Fruit fly (Drosophila melanogaster): ENCODE measurements around the gene Hmr.
A peak's percentile ranks its signal among the peaks of the same experiment; 100 is the strongest.

Gene Hmr

DNA sequence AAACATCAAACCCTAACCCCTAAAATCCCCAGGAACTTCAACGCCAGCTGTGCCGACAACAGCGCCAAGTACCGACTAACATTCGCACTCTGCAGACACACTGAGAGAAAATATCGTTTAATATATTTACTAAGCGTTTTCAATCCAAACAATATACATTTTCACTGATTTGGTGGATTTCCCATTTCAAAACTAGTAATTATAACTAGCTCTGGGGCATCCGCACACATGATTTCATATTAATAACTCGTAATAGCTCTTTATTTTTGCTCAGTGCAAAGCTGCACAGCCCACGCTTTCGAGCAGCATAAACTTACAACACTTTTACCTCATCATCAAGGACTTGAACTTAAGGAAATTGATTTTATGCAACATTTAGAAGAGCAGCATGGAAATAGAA is 31.5 kb downstream of the Hmr start:
- no peak for TF ChIP-seq CG8478 (optimal IDR thresholded peaks at IDR 0.05)
- TF ChIP-seq CTCF (optimal IDR thresholded peaks at IDR 0.05): no peak

dm6 chrX:10561433-10561832 is 34.2 kb downstream of the Hmr start:
- TF ChIP-seq CTCF (optimal IDR thresholded peaks at IDR 0.05) (no peak), CG8478 (optimal IDR thresholded peaks at IDR 0.05) (no peak)

DNA sequence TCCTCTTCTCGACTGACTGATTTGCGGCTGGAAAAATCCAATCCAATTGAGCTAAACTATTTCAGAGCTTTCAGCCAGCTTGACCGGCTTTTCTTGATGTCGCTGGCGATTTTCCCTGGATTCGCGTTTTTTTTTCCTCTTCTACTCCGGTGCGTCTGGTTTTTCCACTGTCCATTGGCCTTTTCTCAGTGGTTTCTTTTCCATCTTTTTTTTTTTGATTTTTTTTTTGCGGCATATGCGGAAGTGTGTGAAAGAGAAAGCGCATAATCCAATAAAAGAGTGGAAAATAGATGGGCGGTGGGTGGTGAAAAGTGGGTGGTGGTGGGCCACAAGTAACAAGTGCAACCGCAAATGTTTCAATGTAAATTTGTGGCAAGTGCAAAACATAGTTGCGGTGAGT is 37.6 kb downstream of the Hmr start:
- TF ChIP-seq CTCF (optimal IDR thresholded peaks at IDR 0.05): no peak
- TF ChIP-seq CG8478 (optimal IDR thresholded peaks at IDR 0.05): no peak

- TF ChIP-seq CTCF (optimal IDR thresholded peaks at IDR 0.05): no peak
- TF ChIP-seq CG8478 (optimal IDR thresholded peaks at IDR 0.05): no peak
Measured at dm6 chrX:10557432-10557831, 38.2 kb downstream of the Hmr start.

DNA sequence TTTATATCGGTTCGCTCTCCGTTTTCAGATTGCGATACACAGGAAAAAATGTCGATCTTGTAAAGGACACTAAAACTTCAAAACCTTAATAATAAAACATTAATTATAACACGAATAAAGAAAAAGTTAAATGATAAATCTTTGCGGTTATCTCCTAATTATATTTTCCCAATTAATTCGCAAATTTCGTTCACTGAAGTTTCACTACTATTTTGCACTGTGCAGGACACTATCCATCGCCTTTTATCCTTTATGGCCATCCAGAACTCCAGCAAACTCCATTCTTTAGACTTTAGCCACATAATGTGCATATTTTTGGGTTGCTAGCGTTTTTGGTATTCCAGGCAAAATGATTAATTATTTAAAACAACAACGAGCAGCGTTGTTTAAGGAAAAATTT is 46.6 kb downstream of the Hmr start:
- TF ChIP-seq CTCF (optimal IDR thresholded peaks at IDR 0.05) (no peak), CG8478 (optimal IDR thresholded peaks at IDR 0.05) (no peak)

dm6 chrX:10547857-10548135 is 47.9 kb downstream of the Hmr start:
- TF ChIP-seq CTCF (optimal IDR thresholded peaks at IDR 0.05): no peak
- TF ChIP-seq CG8478 (optimal IDR thresholded peaks at IDR 0.05): no peak

dm6 chrX:10547070-10547856 is 48.4 kb downstream of the Hmr start:
- TF ChIP-seq CG8478 (optimal IDR thresholded peaks at IDR 0.05) (no peak), CTCF (optimal IDR thresholded peaks at IDR 0.05) (no peak)

- TF ChIP-seq CTCF (optimal IDR thresholded peaks at IDR 0.05): no peak
- TF ChIP-seq CG8478 (optimal IDR thresholded peaks at IDR 0.05): peak; percentile 70
Measured at dm6 chrX:10546631-10547030, 49.0 kb downstream of the Hmr start.

DNA sequence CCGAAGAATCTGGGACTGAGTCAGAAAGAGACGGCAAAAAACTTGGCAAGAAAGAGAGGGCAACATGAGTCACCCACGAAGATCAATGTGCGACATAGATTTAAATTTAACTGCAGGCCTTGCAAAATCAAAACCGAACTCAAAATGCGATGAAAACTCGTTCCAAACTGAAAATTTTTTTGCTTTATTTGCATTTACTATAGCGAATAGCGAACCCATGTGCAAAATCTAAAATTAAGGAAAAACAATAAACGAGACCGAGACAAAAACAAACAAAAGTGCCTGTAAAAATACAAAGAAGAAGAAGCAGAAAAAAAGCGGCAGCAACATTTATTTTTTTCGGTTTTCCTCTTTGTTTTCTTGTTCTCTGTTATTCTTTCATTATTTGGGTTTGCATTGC is 49.6 kb downstream of the Hmr start:
- TF ChIP-seq CG8478 (optimal IDR thresholded peaks at IDR 0.05) (no peak), CTCF (optimal IDR thresholded peaks at IDR 0.05) (no peak)

- no peak for TF ChIP-seq CG8478 (optimal IDR thresholded peaks at IDR 0.05)
- no peak for TF ChIP-seq CTCF (optimal IDR thresholded peaks at IDR 0.05)
Measured at dm6 chrX:10544287-10544686, 51.4 kb downstream of the Hmr start.

DNA sequence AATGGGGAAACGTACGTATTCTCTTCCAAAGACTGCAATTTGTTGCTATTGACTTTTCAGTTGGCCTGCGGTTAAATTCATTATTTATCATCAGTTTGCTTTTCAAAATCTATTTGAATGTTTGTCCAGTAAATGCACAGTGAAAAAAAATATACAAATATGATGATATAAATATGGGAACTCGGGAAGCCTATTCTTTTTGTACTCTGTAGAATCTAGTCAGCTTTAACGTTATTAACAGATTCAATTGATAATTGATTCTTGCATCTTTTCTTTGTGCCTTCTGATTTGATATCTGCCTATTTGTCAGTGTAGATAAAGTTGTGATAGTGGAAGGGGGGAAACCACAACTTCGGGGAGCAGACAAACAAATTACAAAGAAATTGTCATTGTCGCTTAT is 52.4 kb downstream of the Hmr start:
- no peak for TF ChIP-seq CTCF (optimal IDR thresholded peaks at IDR 0.05)
- no peak for TF ChIP-seq CG8478 (optimal IDR thresholded peaks at IDR 0.05)

All from S2 (cell line).